Worm (Caenorhabditis elegans) whole organism, late embryonic: Measurements from ENCODE around the gene srbc-40.

ENCODE experiments used
- T23F11.4 ChIP-seq: fragments of 200-800 bp; sonication (Bioruptor generic); optimal IDR thresholded peaks from 2 replicates; lab custom pipeline; 2018; ENCODE audit warnings: mild to moderate bottlenecking, missing genetic modification characterization, missing compliant biosample characterization
- ceh-18 ChIP-seq: sonication (generic microtip); optimal IDR thresholded peaks from 2 replicates; lab custom pipeline; 2016; ENCODE audit warnings: missing genetic modification characterization, missing compliant biosample characterization

ce11 chrV:719731-720130 is at the start of gene srbc-40:
- TF ChIP-seq T23F11.4 (GFP tag; lab: Kevin White, UChicago) = no peak
- no peak for TF ChIP-seq ceh-18 (tag; lab: Kevin White, UChicago)
